Fruit fly (Drosophila melanogaster): ENCODE data around the gene unc80.

Gene unc80

dm6 chr3R:27706581-27707181 lies 44.4 kb downstream of the unc80 start, which contains the start of the genes CROT and CG12877 (continued):
- TF ChIP-seq emc (GFP tag; optimal IDR thresholded peaks at IDR 0.05), result no peak
- peak; percentile 43; the same call in 1 of the 2 replicates for TF ChIP-seq NFAT (GFP tag; IDR thresholded peaks at IDR 0.05)
- peak; percentile 76 for TF ChIP-seq CG10366 (GFP tag; IDR thresholded peaks at IDR 0.05)
- peak; percentile 55 for TF ChIP-seq Mad (GFP tag; optimal IDR thresholded peaks at IDR 0.05)
- TF ChIP-seq crol (GFP tag; IDR thresholded peaks at IDR 0.05), result no peak
- TF ChIP-seq hkb (optimal IDR thresholded peaks at IDR 0.05), result no peak
- peak; percentile 72 for TF ChIP-seq hkb (GFP tag; IDR thresholded peaks at IDR 0.05)
- peak; percentile 4 for TF ChIP-seq corto (GFP tag; optimal IDR thresholded peaks at IDR 0.05)
- peak; percentile 58 for TF ChIP-seq CG18764 (GFP tag; optimal IDR thresholded peaks at IDR 0.05)
- peak; percentile 80 for TF ChIP-seq CG10209 (GFP tag; optimal IDR thresholded peaks at IDR 0.05)
- peak; percentile 75 for TF ChIP-seq tin (GFP tag; optimal IDR thresholded peaks at IDR 0.05)
- TF ChIP-seq Vsx1 (GFP tag; optimal IDR thresholded peaks at IDR 0.05), result peak; percentile 64
- peak; percentile 74; the same call in 1 of the 2 replicates for TF ChIP-seq klu (GFP tag; IDR thresholded peaks at IDR 0.05)
- no peak for TF ChIP-seq ab (GFP tag; optimal IDR thresholded peaks at IDR 0.05)
- TF ChIP-seq CG2199 (GFP tag; IDR thresholded peaks at IDR 0.05), result no peak
- peak; percentile 65 for TF ChIP-seq scrt (GFP tag; optimal IDR thresholded peaks at IDR 0.05)
- peak; percentile 27 for TF ChIP-seq Deaf1 (tag; optimal IDR thresholded peaks at IDR 0.05)
- TF ChIP-seq CG10274 (GFP tag; optimal IDR thresholded peaks at IDR 0.05), result peak; percentile 49
- TF ChIP-seq insv (GFP tag; optimal IDR thresholded peaks at IDR 0.05), result peak in 1 of 2 experiments; percentile 74
- TF ChIP-seq bab2 (GFP tag; optimal IDR thresholded peaks at IDR 0.05), result peak; percentile 2
- peak; percentile 55 for TF ChIP-seq ems (GFP tag; optimal IDR thresholded peaks at IDR 0.05)
- peak; percentile 49 for TF ChIP-seq CG1832 (GFP tag; optimal IDR thresholded peaks at IDR 0.05)
- 0 out of 2 replicates have a peak, but pooled peaks have one; percentile 6 for TF ChIP-seq seq (GFP tag; IDR thresholded peaks at IDR 0.05)
- peak; percentile 40 for TF ChIP-seq psq (GFP tag; optimal IDR thresholded peaks at IDR 0.05)
- peak; percentile 81 for TF ChIP-seq Sox102F (GFP tag; optimal IDR thresholded peaks at IDR 0.05)
- TF ChIP-seq disco-r (GFP tag; optimal IDR thresholded peaks at IDR 0.05), result no peak
- peak; percentile 76 for TF ChIP-seq CG18011 (GFP tag; optimal IDR thresholded peaks at IDR 0.05)
- TF ChIP-seq CG7745 (tag; optimal IDR thresholded peaks at IDR 0.05), result no peak
- TF ChIP-seq fd96Cb (tag; optimal IDR thresholded peaks at IDR 0.05), result peak; percentile 75
- TF ChIP-seq tna (GFP tag; IDR thresholded peaks at IDR 0.05; ENCODE audit: partially characterized antibody), result no peak
- TF ChIP-seq repo (GFP tag; optimal IDR thresholded peaks at IDR 0.05), result no peak
- peak in 1 of 2 experiments; percentile 23 for TF ChIP-seq Hr78 (GFP tag; optimal IDR thresholded peaks at IDR 0.05)
- TF ChIP-seq gsb-n (tag; optimal IDR thresholded peaks at IDR 0.05), result peak; percentile 77
- TF ChIP-seq h (optimal IDR thresholded peaks at IDR 0.05), result no peak
- TF ChIP-seq cwo (GFP tag; optimal IDR thresholded peaks at IDR 0.05), result peak; percentile 46
- TF ChIP-seq Fer2 (tag; optimal IDR thresholded peaks at IDR 0.05), result peak; percentile 49
- TF ChIP-seq CG6689 (GFP tag; IDR thresholded peaks at IDR 0.05), result peak; percentile 84
- TF ChIP-seq CG6854 (GFP tag; optimal IDR thresholded peaks at IDR 0.05), result peak; percentile 37
- no peak for TF ChIP-seq Bgb (GFP tag; IDR thresholded peaks at IDR 0.05; ENCODE audit: partially characterized antibody)
- TF ChIP-seq CG12236 (GFP tag; optimal IDR thresholded peaks at IDR 0.05), result no peak
- TF ChIP-seq CHES-1-like (GFP tag; optimal IDR thresholded peaks at IDR 0.05), result peak; percentile 57
- peak; percentile 64; the same call in 1 of the 2 replicates for TF ChIP-seq chm (GFP tag; IDR thresholded peaks at IDR 0.05)
- peak; percentile 15 for TF ChIP-seq fu2 (GFP tag; optimal IDR thresholded peaks at IDR 0.05)
- no peak for TF ChIP-seq ato (GFP tag; IDR thresholded peaks at IDR 0.05; ENCODE audit: partially characterized antibody)
- peak; percentile 89 for TF ChIP-seq CG12391 (tag; optimal IDR thresholded peaks at IDR 0.05)
- no peak for TF ChIP-seq CG31388 (GFP tag; optimal IDR thresholded peaks at IDR 0.05)
- TF ChIP-seq CG18476 (GFP tag; optimal IDR thresholded peaks at IDR 0.05), result peak; percentile 52
- peak; percentile 23; the same call in 1 of the 3 replicates for TF ChIP-seq CG3726 (GFP tag; IDR thresholded peaks at IDR 0.05)
- TF ChIP-seq CG17829 (tag; optimal IDR thresholded peaks at IDR 0.05), result peak; percentile 76
- TF ChIP-seq CG1024 (GFP tag; IDR thresholded peaks at IDR 0.05), result peak; percentile 53; the same call in 1 of the 2 replicates

Data from whole organism, embryonic.